Worm (Caenorhabditis elegans) whole organism, L4 larva: ENCODE results near the gene ccnk-1.

ENCODE experiments used
- Y48G9A.11 ChIP-seq: fragments of 200-800 bp; sonication (Bioruptor generic); IDR thresholded peaks from 2 replicates; pipeline ENCODE4 v1.3.6; 2022; ENCODE audit warnings: missing genetic modification reagents, missing genetic modification characterization, missing compliant biosample characterization
- ceh-82 ChIP-seq: sonication (generic microtip); optimal IDR thresholded peaks from 2 replicates; lab custom pipeline; 2017; ENCODE audit warnings: missing biosample characterization, missing genetic modification characterization
- fos-1 ChIP-seq: fragments of 150-350 bp; optimal IDR thresholded peaks from 2 replicates; lab custom pipeline; 2014; ENCODE audit warnings: missing biosample characterization, missing genetic modification characterization
- lin-15B ChIP-seq: fragments of 150-350 bp; sonication (generic microtip); optimal IDR thresholded peaks from 3 replicates; lab custom pipeline; 2014; ENCODE audit warnings: missing biosample characterization, missing genetic modification characterization
- nhr-11 ChIP-seq: fragments of 150-350 bp; optimal IDR thresholded peaks from 2 replicates; lab custom pipeline; 2014; ENCODE audit warnings: missing biosample characterization, missing genetic modification characterization
- nhr-25 ChIP-seq: sonication (generic microtip); optimal IDR thresholded peaks from 2 replicates; lab custom pipeline; 2017; ENCODE audit warnings: missing genetic modification characterization, mild to moderate bottlenecking, missing compliant biosample characterization, antibody characterized with exemption, moderate library complexity, borderline replicate concordance; ENCODE audit not compliant: insufficient read depth
- nhr-28 ChIP-seq: fragments of 150-350 bp; optimal IDR thresholded peaks from 2 replicates; lab custom pipeline; 2014; ENCODE audit warnings: missing biosample characterization, missing genetic modification characterization
- nhr-76 ChIP-seq: fragments of 150-350 bp; optimal IDR thresholded peaks from 2 replicates; lab custom pipeline; 2014; ENCODE audit warnings: missing biosample characterization, missing genetic modification characterization
- pha-4 ChIP-seq, 2 experiments: fragments of 150-350 bp in 1 of 2; fragments of 200-800 bp in 1 of 2; sonication (Bioruptor generic) in 1 of 2; IDR thresholded peaks in 1 of 2; optimal IDR thresholded peaks in 1 of 2; 2 replicates each; pipeline versions ENCODE4 v1.3.6 to Lab custom; 2014 to 2022; ENCODE audit warnings: missing genetic modification characterization in 2 of 2, missing genetic modification reagents in 2 of 2, missing biosample characterization in 1 of 2, missing compliant biosample characterization in 1 of 2
- rbr-2 ChIP-seq: sonication (generic microtip); optimal IDR thresholded peaks from 2 replicates; lab custom pipeline; 2016; ENCODE audit warnings: missing genotype, missing genetic modification characterization, missing compliant biosample characterization
- skn-1 ChIP-seq: fragments of 150-350 bp; optimal IDR thresholded peaks from 2 replicates; lab custom pipeline; 2014; ENCODE audit warnings: missing biosample characterization, missing genetic modification characterization

ce11 chrV:14656970-14657369 is 44.6 kb downstream of the ccnk-1 start:
- TF ChIP-seq Y48G9A.11 (GFP tag; lab: Robert Waterston, UW) (no peak), pha-4 (GFP tag; IDR thresholded peaks at IDR 0.05; lab: Robert Waterston, UW) (no peak), pha-4 (tag; optimal IDR thresholded peaks at IDR 0.05; lab: Kevin White, UChicago) (no peak), nhr-25 (tag; lab: Kevin White, UChicago) (no peak), rbr-2 (tag; lab: Kevin White, UChicago) (no peak), skn-1 (tag; lab: Kevin White, UChicago) (no peak), fos-1 (tag; lab: Kevin White, UChicago) (no peak), nhr-28 (tag; lab: Kevin White, UChicago) (peak; percentile 5), nhr-11 (no peak), lin-15B (no peak), nhr-76 (tag; lab: Kevin White, UChicago) (no peak), ceh-82 (tag; lab: Kevin White, UChicago) (no peak)
